Worm (Caenorhabditis elegans) whole organism, mixed stage, embryonic: ENCODE data around the gene cyn-6.

Experiments used
- M03D4.4 ChIP-seq: sonication (generic microtip); optimal IDR thresholded peaks from 2 replicates; lab custom pipeline; 2017; ENCODE audit warnings: mild to moderate bottlenecking, missing genetic modification characterization, missing compliant biosample characterization
- bed-3 ChIP-seq: fragments of 200-800 bp; sonication (Bioruptor generic); optimal IDR thresholded peaks from 3 replicates; lab custom pipeline; 2018; ENCODE audit warnings: mild to moderate bottlenecking, missing genetic modification characterization, moderate library complexity, missing compliant biosample characterization
- blmp-1 ChIP-seq: fragments of 150-350 bp; optimal IDR thresholded peaks from 2 replicates; lab custom pipeline; 2014; ENCODE audit warnings: missing biosample characterization, missing genetic modification characterization
- ceh-39 ChIP-seq: fragments of 150-350 bp; optimal IDR thresholded peaks from 2 replicates; lab custom pipeline; 2014; ENCODE audit warnings: missing biosample characterization, missing genetic modification characterization
- ceh-43 ChIP-seq: fragments of 200-800 bp; sonication (Bioruptor generic); optimal IDR thresholded peaks from 2 replicates; lab custom pipeline; 2018; ENCODE audit warnings: mild to moderate bottlenecking, missing genetic modification characterization, moderate library complexity, missing compliant biosample characterization
- ceh-83 ChIP-seq: fragments of 200-800 bp; sonication (Bioruptor generic); optimal IDR thresholded peaks from 2 replicates; lab custom pipeline; 2018; ENCODE audit warnings: mild to moderate bottlenecking, missing genetic modification characterization, missing compliant biosample characterization
- ces-1 ChIP-seq: fragments of 150-350 bp; optimal IDR thresholded peaks from 2 replicates; lab custom pipeline; 2014; ENCODE audit warnings: missing biosample characterization, missing genetic modification reagents, missing genetic modification characterization
- drap-1 ChIP-seq: fragments of 200-800 bp; sonication (Bioruptor generic); optimal IDR thresholded peaks from 3 replicates; lab custom pipeline; 2018; ENCODE audit warnings: mild to moderate bottlenecking, missing genetic modification characterization, missing compliant biosample characterization
- elt-1 ChIP-seq: sonication (generic microtip); optimal IDR thresholded peaks from 2 replicates; lab custom pipeline; 2017; ENCODE audit warnings: missing genetic modification characterization, mild to moderate bottlenecking, missing compliant biosample characterization, antibody characterized with exemption, moderate library complexity, borderline replicate concordance; ENCODE audit not compliant: insufficient read depth
- elt-3 ChIP-seq: fragments of 150-350 bp; optimal IDR thresholded peaks from 2 replicates; lab custom pipeline; 2014; ENCODE audit warnings: missing biosample characterization, missing genetic modification characterization
- flh-1 ChIP-seq: fragments of 200-800 bp; sonication (Bioruptor generic); optimal IDR thresholded peaks from 2 replicates; lab custom pipeline; 2018; ENCODE audit warnings: mild to moderate bottlenecking, missing genetic modification characterization, moderate library complexity, missing compliant biosample characterization
- ham-2 ChIP-seq: fragments of 200-800 bp; sonication (Bioruptor generic); optimal IDR thresholded peaks from 2 replicates; lab custom pipeline; 2018; ENCODE audit warnings: mild to moderate bottlenecking, missing genetic modification characterization, missing compliant biosample characterization
- hlh-1 ChIP-seq: fragments of 150-350 bp; optimal IDR thresholded peaks from 2 replicates; lab custom pipeline; 2014; ENCODE audit warnings: missing biosample characterization, missing genetic modification reagents, missing genetic modification characterization
- lin-13 ChIP-seq: fragments of 150-350 bp; optimal IDR thresholded peaks from 2 replicates; lab custom pipeline; 2014; ENCODE audit warnings: missing biosample characterization, missing genetic modification characterization
- lin-32 ChIP-seq: fragments of 200-800 bp; sonication (Bioruptor generic); optimal IDR thresholded peaks from 2 replicates; lab custom pipeline; 2018; ENCODE audit warnings: mild to moderate bottlenecking, missing genetic modification characterization, missing compliant biosample characterization
- lsy-2 ChIP-seq: fragments of 150-350 bp; optimal IDR thresholded peaks from 2 replicates; lab custom pipeline; 2014; ENCODE audit warnings: missing biosample characterization, missing genetic modification characterization
- mab-5 ChIP-seq: fragments of 150-350 bp; optimal IDR thresholded peaks from 2 replicates; lab custom pipeline; 2014; ENCODE audit warnings: missing biosample characterization, missing genetic modification characterization
- mep-1 ChIP-seq: fragments of 150-350 bp; optimal IDR thresholded peaks from 2 replicates; lab custom pipeline; 2017; ENCODE audit warnings: missing biosample characterization, missing genetic modification reagents, missing genetic modification characterization, inconsistent platforms
- mls-2 ChIP-seq: sonication (generic microtip); optimal IDR thresholded peaks from 2 replicates; lab custom pipeline; 2016; ENCODE audit warnings: mild to moderate bottlenecking, missing genetic modification characterization, moderate library complexity, missing compliant biosample characterization
- nhr-12 ChIP-seq: fragments of 150-350 bp; optimal IDR thresholded peaks from 2 replicates; lab custom pipeline; 2014; ENCODE audit warnings: missing biosample characterization, missing genetic modification characterization
- nhr-237 ChIP-seq: fragments of 150-350 bp; optimal IDR thresholded peaks from 2 replicates; lab custom pipeline; 2014; ENCODE audit warnings: missing biosample characterization, missing genetic modification characterization
- nhr-28 ChIP-seq: fragments of 150-350 bp; optimal IDR thresholded peaks from 2 replicates; lab custom pipeline; 2014; ENCODE audit warnings: missing biosample characterization, missing genetic modification characterization
- nhr-76 ChIP-seq: sonication (generic microtip); optimal IDR thresholded peaks from 2 replicates; lab custom pipeline; 2017; ENCODE audit warnings: missing biosample characterization, missing genetic modification characterization
- pha-4 ChIP-seq: fragments of 150-350 bp; optimal IDR thresholded peaks from 2 replicates; lab custom pipeline; 2018; ENCODE audit warnings: missing biosample characterization, missing genetic modification reagents, missing genetic modification characterization
- sem-2 ChIP-seq: fragments of 200-800 bp; sonication (Bioruptor generic); optimal IDR thresholded peaks from 2 replicates; lab custom pipeline; 2018; ENCODE audit warnings: mild to moderate bottlenecking, missing genetic modification characterization, missing compliant biosample characterization
- snpc-4 ChIP-seq: fragments of 150-350 bp; optimal IDR thresholded peaks from 2 replicates; lab custom pipeline; 2014; ENCODE audit warnings: missing biosample characterization, missing genetic modification characterization
- sptf-1 ChIP-seq: sonication (generic microtip); optimal IDR thresholded peaks from 2 replicates; lab custom pipeline; 2017; ENCODE audit warnings: mild to moderate bottlenecking, missing genetic modification characterization, moderate library complexity, missing compliant biosample characterization
- tbx-8 ChIP-seq: fragments of 200-800 bp; sonication (Bioruptor generic); optimal IDR thresholded peaks from 2 replicates; lab custom pipeline; 2018; ENCODE audit warnings: mild to moderate bottlenecking, missing genetic modification characterization, moderate library complexity, missing compliant biosample characterization
- unc-120 ChIP-seq: sonication (generic microtip); optimal IDR thresholded peaks from 2 replicates; lab custom pipeline; 2017; ENCODE audit warnings: missing genetic modification characterization, missing compliant biosample characterization; ENCODE audit not compliant: poor library complexity, severe bottlenecking
- unc-39 ChIP-seq: fragments of 150-350 bp; optimal IDR thresholded peaks from 2 replicates; lab custom pipeline; 2014; ENCODE audit warnings: missing biosample characterization, missing genetic modification characterization
- unc-62 ChIP-seq: fragments of 150-350 bp; optimal IDR thresholded peaks from 2 replicates; lab custom pipeline; 2014; ENCODE audit warnings: missing biosample characterization, missing genetic modification reagents, missing genetic modification characterization
- zip-8 ChIP-seq: fragments of 150-350 bp; optimal IDR thresholded peaks from 2 replicates; lab custom pipeline; 2014; ENCODE audit warnings: missing biosample characterization, missing genetic modification characterization
- ztf-11 ChIP-seq: fragments of 150-350 bp; optimal IDR thresholded peaks from 2 replicates; lab custom pipeline; 2014; ENCODE audit warnings: missing biosample characterization, missing genetic modification characterization

Gene cyn-6

ce11 chrIII:790591-790990 lies 17.4 kb downstream of the cyn-6 start:
- no peak for TF ChIP-seq ceh-83 (GFP tag; lab: Kevin White, UChicago)
- no peak for TF ChIP-seq nhr-28 (tag; lab: Kevin White, UChicago)
- no peak for TF ChIP-seq nhr-76 (tag; lab: Kevin White, UChicago)
- TF ChIP-seq unc-120 (tag; lab: Kevin White, UChicago): no peak
- no peak for TF ChIP-seq ceh-43 (GFP tag; lab: Kevin White, UChicago)
- TF ChIP-seq elt-3 (tag; lab: Kevin White, UChicago): no peak
- TF ChIP-seq sptf-1 (tag; lab: Kevin White, UChicago): no peak
- no peak for TF ChIP-seq flh-1 (GFP tag; lab: Kevin White, UChicago)
- no peak for TF ChIP-seq zip-8 (tag; lab: Kevin White, UChicago)

ce11 chrIII:793595-793994 lies 20.4 kb downstream of the cyn-6 start, which contains the start of gene snt-2:
Gene snt-2, minus strand, starts transcription at chrIII:793733.
- TF ChIP-seq hlh-1 (tag; lab: Kevin White, UChicago): peak; percentile 42
- no peak for TF ChIP-seq unc-62 (GFP tag; lab: Kevin White, UChicago)
- peak; percentile 60 for TF ChIP-seq lin-13 (tag; lab: Kevin White, UChicago)
- no peak for TF ChIP-seq tbx-8 (GFP tag; lab: Kevin White, UChicago)
- TF ChIP-seq lin-32 (GFP tag; lab: Kevin White, UChicago): no peak
- TF ChIP-seq ceh-83 (GFP tag; lab: Kevin White, UChicago): no peak
- TF ChIP-seq nhr-12: no peak
- peak; percentile 27 for TF ChIP-seq ces-1 (GFP tag; lab: Kevin White, UChicago)
- TF ChIP-seq bed-3 (GFP tag; lab: Kevin White, UChicago): no peak
- peak; percentile 60 for TF ChIP-seq nhr-237 (tag; lab: Kevin White, UChicago)
- TF ChIP-seq mab-5 (tag; lab: Kevin White, UChicago): no peak
- no peak for TF ChIP-seq nhr-76 (tag; lab: Kevin White, UChicago)
- peak; percentile 60 for TF ChIP-seq pha-4
- TF ChIP-seq elt-1 (tag; lab: Kevin White, UChicago): no peak
- TF ChIP-seq blmp-1 (tag; lab: Kevin White, UChicago): no peak
- TF ChIP-seq ceh-39 (tag; lab: Kevin White, UChicago): peak; percentile 24
- no peak for TF ChIP-seq sem-2
- TF ChIP-seq unc-120 (tag; lab: Kevin White, UChicago): no peak
- no peak for TF ChIP-seq zip-8 (tag; lab: Kevin White, UChicago)
- no peak for TF ChIP-seq ham-2 (GFP tag; lab: Kevin White, UChicago)
- no peak for TF ChIP-seq mls-2 (tag; lab: Kevin White, UChicago)
- no peak for TF ChIP-seq sptf-1 (tag; lab: Kevin White, UChicago)
- TF ChIP-seq drap-1 (GFP tag; lab: Kevin White, UChicago): no peak
- no peak for TF ChIP-seq ztf-11 (tag; lab: Kevin White, UChicago)
- TF ChIP-seq elt-3 (tag; lab: Kevin White, UChicago): no peak
- no peak for TF ChIP-seq snpc-4 (tag; lab: Kevin White, UChicago)
- no peak for TF ChIP-seq unc-39
- peak; percentile 71 for TF ChIP-seq mep-1 (tag; lab: Kevin White, UChicago)
- TF ChIP-seq lsy-2 (tag; lab: Kevin White, UChicago): peak; percentile 97

ce11 chrIII:794000-794399 lies 20.8 kb downstream of the cyn-6 start, which contains the start of gene rps-29:
Gene rps-29, plus strand, starts transcription at chrIII:794300.
- TF ChIP-seq ces-1 (GFP tag; lab: Kevin White, UChicago) (no peak), sptf-1 (tag; lab: Kevin White, UChicago) (no peak), elt-3 (tag; lab: Kevin White, UChicago) (no peak), tbx-8 (GFP tag; lab: Kevin White, UChicago) (no peak), elt-1 (tag; lab: Kevin White, UChicago) (no peak), M03D4.4 (tag; lab: Kevin White, UChicago) (no peak), unc-62 (GFP tag; lab: Kevin White, UChicago) (no peak), flh-1 (GFP tag; lab: Kevin White, UChicago) (no peak), ceh-43 (GFP tag; lab: Kevin White, UChicago) (no peak), nhr-12 (no peak)
